Worm (Caenorhabditis elegans) whole organism, early embryonic: ENCODE measurements around the gene ndua-12.
"Not testable (repeated sequence)": the region's sequence is repeated elsewhere in the genome, so short reads cannot be mapped to it uniquely, and the experiment has no call there.

Experiments
- B0310.2 ChIP-seq: sonication (generic microtip); optimal IDR thresholded peaks from 2 replicates; lab custom pipeline; 2016; ENCODE audit warnings: mild to moderate bottlenecking, missing genetic modification characterization, missing compliant biosample characterization
- F13C5.2 ChIP-seq: sonication (generic microtip); optimal IDR thresholded peaks from 2 replicates; lab custom pipeline; 2017; ENCODE audit warnings: mild to moderate bottlenecking, missing genetic modification characterization, inconsistent platforms, missing compliant biosample characterization
- aly-1 ChIP-seq: sonication (generic microtip); optimal IDR thresholded peaks from 2 replicates; lab custom pipeline; 2016; ENCODE audit warnings: missing genetic modification characterization, missing compliant biosample characterization
- ama-1 ChIP-seq: fragments of 150-350 bp; optimal IDR thresholded peaks from 2 replicates; lab custom pipeline; 2014
- ceh-13 ChIP-seq: fragments of 200-800 bp; sonication (Bioruptor generic); optimal IDR thresholded peaks from 2 replicates; lab custom pipeline; 2018; ENCODE audit warnings: mild to moderate bottlenecking, missing genetic modification characterization, missing compliant biosample characterization
- ceh-36 ChIP-seq: sonication (generic microtip); optimal IDR thresholded peaks from 2 replicates; lab custom pipeline; 2016; ENCODE audit warnings: missing genetic modification characterization, inconsistent platforms, missing compliant biosample characterization
- ets-7 ChIP-seq: sonication (generic microtip); optimal IDR thresholded peaks from 2 replicates; lab custom pipeline; 2016; ENCODE audit warnings: missing genotype, missing genetic modification characterization, missing compliant biosample characterization
- flt-1 ChIP-seq: fragments of 200-800 bp; sonication (Bioruptor generic); IDR thresholded peaks from 2 replicates; pipeline ENCODE4 v1.3.6; 2022; ENCODE audit warnings: missing genetic modification characterization, missing compliant biosample characterization
- hmbx-1 ChIP-seq: sonication (generic microtip); optimal IDR thresholded peaks from 2 replicates; lab custom pipeline; 2016; ENCODE audit warnings: mild to moderate bottlenecking, missing genetic modification characterization, missing compliant biosample characterization
- hmg-4 ChIP-seq: fragments of 200-800 bp; sonication (Bioruptor generic); optimal IDR thresholded peaks from 2 replicates; lab custom pipeline; 2018; ENCODE audit warnings: mild to moderate bottlenecking, missing genetic modification characterization, missing compliant biosample characterization
- hnd-1 ChIP-seq: sonication (generic microtip); optimal IDR thresholded peaks from 2 replicates; lab custom pipeline; 2016; ENCODE audit warnings: missing genetic modification characterization, missing compliant biosample characterization
- pes-1 ChIP-seq: fragments of 200-800 bp; sonication (Bioruptor generic); IDR thresholded peaks from 2 replicates; pipeline ENCODE4 v1.3.6; 2022; ENCODE audit warnings: missing genetic modification reagents, missing genetic modification characterization, missing compliant biosample characterization
- scrt-1 ChIP-seq: fragments of 200-800 bp; sonication (Bioruptor generic); IDR thresholded peaks from 2 replicates; pipeline ENCODE4 v1.3.6; 2022; ENCODE audit warnings: missing genetic modification characterization, missing compliant biosample characterization
- sea-1 ChIP-seq: fragments of 200-800 bp; sonication (Bioruptor generic); conservative IDR thresholded peaks from 2 replicates; pipeline ENCODE4 v1.3.6; 2022; ENCODE audit warnings: missing genetic modification characterization, missing compliant biosample characterization
- tbx-11 ChIP-seq: fragments of 200-800 bp; sonication (Bioruptor generic); IDR thresholded peaks from 2 replicates; pipeline ENCODE4 v1.3.6; 2022; ENCODE audit warnings: missing genetic modification characterization, missing compliant biosample characterization
- tbx-37 ChIP-seq: fragments of 200-800 bp; sonication (Bioruptor generic); conservative IDR thresholded peaks from 2 replicates; pipeline ENCODE4 v1.3.6; 2022; ENCODE audit warnings: missing genetic modification reagents, missing genetic modification characterization, missing compliant biosample characterization
- tra-4 ChIP-seq: sonication (generic microtip); optimal IDR thresholded peaks from 2 replicates; lab custom pipeline; 2017; ENCODE audit warnings: missing genetic modification characterization, missing compliant biosample characterization

The ndua-12 gene

DNA sequence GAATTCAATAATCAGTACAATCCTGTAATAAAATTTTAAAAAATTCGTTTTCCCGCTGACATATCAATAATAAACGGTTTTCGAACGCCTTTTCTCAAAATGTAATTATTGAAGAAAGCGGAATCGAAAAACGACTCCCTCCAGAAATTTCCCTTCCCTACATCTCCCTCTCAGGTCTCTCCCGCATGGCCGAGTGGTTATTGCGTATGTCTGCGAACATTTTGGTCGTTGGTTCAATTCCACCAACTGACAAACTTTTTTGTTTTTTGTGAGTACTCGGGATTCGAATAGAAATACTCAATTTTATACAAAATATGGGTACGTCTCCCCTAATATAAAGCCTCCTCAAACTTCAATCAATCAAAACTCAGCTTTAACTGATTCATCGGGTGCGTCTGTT, 20.4 kb upstream of the ndua-12 start:
- TF ChIP-seq tbx-11 (GFP tag; lab: Robert Waterston, UW) (peak; percentile 93), sea-1 (GFP tag; lab: Robert Waterston, UW) (peak; percentile 97), scrt-1 (GFP tag; lab: Robert Waterston, UW) (peak; percentile 95), flt-1 (GFP tag; lab: Robert Waterston, UW) (peak; percentile 94), pes-1 (GFP tag; lab: Robert Waterston, UW) (peak; percentile 95), tbx-37 (GFP tag; lab: Robert Waterston, UW) (peak; percentile 96)

DNA sequence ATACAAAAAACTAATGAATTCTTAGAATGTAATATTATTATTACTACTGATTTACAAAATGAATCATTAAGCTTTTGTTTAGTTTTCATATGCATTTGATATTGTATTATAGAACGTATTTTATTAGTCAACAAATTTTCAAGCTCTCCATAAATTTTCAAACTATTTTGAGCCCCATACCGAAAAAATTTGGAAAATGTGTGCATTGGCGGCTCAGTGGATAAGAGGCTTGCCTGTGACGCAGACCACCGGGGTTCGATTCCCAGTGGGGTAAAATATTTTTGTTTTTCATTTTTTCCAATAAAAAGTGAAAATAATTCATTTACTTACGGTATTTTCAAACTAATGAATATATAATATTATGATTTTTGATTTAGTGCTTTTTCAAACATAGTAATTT, 18.8 kb upstream of the ndua-12 start:
- TF ChIP-seq flt-1 (GFP tag; lab: Robert Waterston, UW) (no peak), sea-1 (GFP tag; lab: Robert Waterston, UW) (no peak), hmbx-1 (no peak)

DNA sequence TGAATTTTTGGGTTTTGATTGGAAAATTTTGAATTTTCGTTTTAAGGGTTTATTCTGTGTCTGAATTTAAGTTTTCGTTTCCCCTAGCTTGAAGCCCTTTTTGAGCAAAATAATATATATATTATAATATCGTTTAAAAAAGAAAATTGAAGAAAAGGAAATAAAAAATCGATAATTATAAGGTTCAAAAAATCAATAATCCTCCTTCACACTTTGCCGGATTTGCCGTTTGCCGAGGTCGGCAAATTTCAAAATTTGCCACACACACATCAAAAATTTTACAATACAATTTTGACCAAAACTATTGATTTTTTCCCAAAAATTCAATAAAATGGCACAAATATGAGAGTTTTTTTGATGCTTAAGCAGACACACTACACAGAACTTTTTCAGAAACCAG, 16.9 kb upstream of the ndua-12 start:
- no peak for TF ChIP-seq sea-1 (GFP tag; lab: Robert Waterston, UW)
- no peak for TF ChIP-seq tbx-37 (GFP tag; lab: Robert Waterston, UW)
- TF ChIP-seq hnd-1 (tag; lab: Kevin White, UChicago): no peak
- no peak for TF ChIP-seq aly-1 (tag; lab: Kevin White, UChicago)
- TF ChIP-seq ama-1 (lab: Kevin White, UChicago): no peak
- TF ChIP-seq tra-4: no peak

DNA sequence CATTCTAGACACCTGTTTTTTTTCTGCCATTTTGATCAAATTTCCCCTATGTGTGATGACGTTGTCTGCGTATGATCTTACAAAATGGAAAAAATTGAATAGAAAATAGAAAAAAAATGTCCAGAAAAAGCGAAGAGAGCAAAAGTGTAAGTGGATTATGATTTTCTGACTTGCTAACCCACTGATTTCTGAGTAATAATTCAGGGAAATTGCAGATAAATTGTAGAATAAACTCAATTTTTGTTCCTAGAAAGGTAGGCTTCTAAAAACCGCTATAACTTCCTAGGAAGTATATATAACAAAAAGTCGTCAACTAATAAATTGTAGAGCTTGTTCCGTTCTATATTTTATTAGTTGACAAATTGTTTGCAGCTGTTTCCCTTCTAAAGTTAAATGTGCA, 15.0 kb upstream of the ndua-12 start:
- TF ChIP-seq hmbx-1 (no peak), tra-4 (no peak), tbx-37 (GFP tag; lab: Robert Waterston, UW) (no peak), pes-1 (GFP tag; lab: Robert Waterston, UW) (no peak), sea-1 (GFP tag; lab: Robert Waterston, UW) (no peak), ets-7 (no peak), hmg-4 (GFP tag; lab: Kevin White, UChicago) (no peak), tbx-11 (GFP tag; lab: Robert Waterston, UW) (no peak), flt-1 (GFP tag; lab: Robert Waterston, UW) (no peak), F13C5.2 (no peak)

DNA sequence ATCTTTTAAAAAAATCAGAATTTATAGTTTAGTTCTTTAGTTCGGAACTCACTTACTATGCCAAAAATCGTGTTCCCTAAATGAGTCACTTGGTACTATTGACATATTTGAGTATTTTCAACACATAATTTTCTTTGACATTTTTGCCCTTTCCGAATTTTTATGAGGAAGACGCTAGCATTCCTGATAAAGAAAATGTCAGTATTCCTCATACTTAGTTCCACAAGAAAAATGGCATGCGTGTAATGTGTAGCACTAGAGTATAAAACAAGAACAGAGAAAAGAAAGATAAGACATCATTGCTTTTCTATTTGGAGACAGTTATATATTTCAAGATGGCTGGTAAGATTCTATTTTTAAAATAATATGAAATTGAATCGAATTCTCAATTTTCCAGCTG, 10.3 kb upstream of the ndua-12 start, which contains the start of gene Y94H6A.2:
Gene Y94H6A.2 (plus strand): TSS at position 336 of the 400 bp plus-strand sequence.
- TF ChIP-seq ceh-13 (GFP tag; lab: Kevin White, UChicago) (no peak), ama-1 (lab: Kevin White, UChicago) (no peak), aly-1 (tag; lab: Kevin White, UChicago) (no peak), tbx-11 (GFP tag; lab: Robert Waterston, UW) (no peak), F13C5.2 (no peak), pes-1 (GFP tag; lab: Robert Waterston, UW) (no peak), hmbx-1 (no peak), B0310.2 (tag; lab: Kevin White, UChicago) (no peak), scrt-1 (GFP tag; lab: Robert Waterston, UW) (no peak), ets-7 (no peak), tbx-37 (GFP tag; lab: Robert Waterston, UW) (no peak), hmg-4 (GFP tag; lab: Kevin White, UChicago) (no peak), tra-4 (no peak), hnd-1 (tag; lab: Kevin White, UChicago) (no peak)

DNA sequence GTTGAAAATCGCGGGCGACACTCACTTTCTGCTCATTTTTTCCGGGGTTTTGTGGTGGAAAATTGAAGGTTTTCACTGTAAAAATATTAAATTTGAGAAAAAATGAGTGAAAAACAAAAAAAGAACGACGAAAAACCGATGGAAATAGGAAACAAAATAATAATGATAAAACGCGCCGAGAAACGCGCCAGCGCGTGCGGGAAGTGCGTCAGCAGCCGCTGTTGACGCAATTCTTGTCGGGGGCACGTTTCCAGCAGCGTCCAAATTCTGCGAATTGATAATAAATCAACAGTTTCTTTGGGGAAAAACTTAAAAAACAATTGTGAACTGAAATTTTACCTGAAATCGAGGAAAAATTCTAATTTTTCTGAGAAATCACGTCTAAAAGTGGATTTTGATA, 6.2 kb upstream of the ndua-12 start, which contains the start of gene ubxn-2:
Gene ubxn-2 (minus strand): TSS at position 36 of the 400 bp plus-strand sequence.
- TF ChIP-seq ceh-13 (GFP tag; lab: Kevin White, UChicago): no peak
- peak; percentile 50 for TF ChIP-seq tbx-37 (GFP tag; lab: Robert Waterston, UW)
- no peak for TF ChIP-seq scrt-1 (GFP tag; lab: Robert Waterston, UW)
- TF ChIP-seq F13C5.2: peak; percentile 58
- TF ChIP-seq tbx-11 (GFP tag; lab: Robert Waterston, UW): no peak
- TF ChIP-seq flt-1 (GFP tag; lab: Robert Waterston, UW): no peak
- TF ChIP-seq B0310.2 (tag; lab: Kevin White, UChicago): no peak
- no peak for TF ChIP-seq hnd-1 (tag; lab: Kevin White, UChicago)
- TF ChIP-seq aly-1 (tag; lab: Kevin White, UChicago): no peak
- TF ChIP-seq ama-1 (lab: Kevin White, UChicago): no peak

DNA sequence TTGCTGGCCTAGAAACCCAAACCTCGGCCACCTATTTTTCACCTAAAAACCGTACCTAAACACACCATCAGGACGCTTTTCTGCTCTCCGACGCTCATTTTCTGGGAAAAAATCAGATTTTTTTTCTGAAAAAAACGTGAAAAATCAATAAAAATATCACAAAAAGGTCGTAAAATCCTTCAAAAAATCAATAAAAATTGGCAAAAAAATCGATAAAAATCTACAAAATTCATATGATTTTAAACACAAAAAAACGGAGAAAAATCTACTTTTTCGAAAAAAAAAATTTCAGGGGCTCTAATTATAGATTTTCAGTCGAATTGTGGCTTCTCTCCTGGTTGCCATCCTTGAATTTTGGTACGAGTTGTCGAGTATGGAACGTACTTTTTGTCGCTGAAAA, 3.2 kb downstream of the ndua-12 start, which contains the start of gene Y94H6A.7:
Gene Y94H6A.7 (minus strand): TSS at position 101 of the 400 bp plus-strand sequence.
- not testable (repeated sequence) for TF ChIP-seq tbx-37 (GFP tag; lab: Robert Waterston, UW); ets-7; B0310.2 (tag; lab: Kevin White, UChicago)

DNA sequence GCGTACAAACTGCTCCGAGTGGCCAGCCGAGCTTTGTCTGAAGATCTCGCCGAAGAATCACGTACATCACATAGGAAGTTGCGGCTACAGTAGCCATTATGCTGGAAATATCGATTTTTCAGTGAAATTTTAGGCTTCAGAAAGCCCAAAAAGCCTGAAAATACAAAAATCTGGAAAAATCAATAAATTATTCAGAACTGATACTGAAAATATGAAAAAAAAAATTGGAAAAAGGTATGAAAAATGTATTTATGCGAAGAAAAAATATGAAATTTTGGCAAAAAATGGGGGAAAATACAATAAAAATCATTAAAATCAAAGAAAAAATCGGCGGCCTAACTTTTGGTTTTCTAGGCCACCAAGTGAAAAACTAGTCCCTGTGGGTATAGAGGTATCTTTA, 6.7 kb downstream of the ndua-12 start, which contains the start of gene Y94H6A.12:
Gene Y94H6A.12 (minus strand): TSS at position 101 of the 400 bp plus-strand sequence.
- no peak for TF ChIP-seq aly-1 (tag; lab: Kevin White, UChicago)
- no peak for TF ChIP-seq hnd-1 (tag; lab: Kevin White, UChicago)
- TF ChIP-seq sea-1 (GFP tag; lab: Robert Waterston, UW): no peak
- no peak for TF ChIP-seq scrt-1 (GFP tag; lab: Robert Waterston, UW)
- no peak for TF ChIP-seq flt-1 (GFP tag; lab: Robert Waterston, UW)
- no peak for TF ChIP-seq tra-4
- no peak for TF ChIP-seq ets-7
- TF ChIP-seq ceh-36: no peak
- TF ChIP-seq ceh-13 (GFP tag; lab: Kevin White, UChicago): no peak
- TF ChIP-seq pes-1 (GFP tag; lab: Robert Waterston, UW): no peak
- no peak for TF ChIP-seq F13C5.2
- TF ChIP-seq hmbx-1: no peak
